Worm (Caenorhabditis elegans): ENCODE measurements around the gene F59E12.3.

DNA sequence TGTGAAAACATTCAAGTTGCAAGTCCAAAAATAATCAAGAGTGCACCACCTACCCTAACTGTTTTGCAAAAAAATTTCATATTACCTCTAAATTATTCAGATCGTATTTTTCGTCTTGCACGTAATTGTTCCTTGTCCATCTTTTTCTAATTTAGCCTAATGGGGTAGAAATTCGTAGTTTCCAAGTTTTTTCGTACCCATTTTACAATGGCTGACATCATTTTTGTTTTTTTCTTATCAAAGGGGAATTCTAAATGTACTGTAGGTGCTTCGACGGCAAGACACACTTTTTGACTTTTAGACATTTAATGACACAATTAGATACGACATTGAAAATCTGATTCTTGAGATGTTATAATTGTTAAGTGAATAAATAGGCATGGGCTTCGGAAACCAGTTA lies 33.7 kb upstream of the F59E12.3 start:
- TF ChIP-seq unc-62 (GFP tag; optimal IDR thresholded peaks at IDR 0.05) (no peak), nhr-28 (tag; optimal IDR thresholded peaks at IDR 0.05) (no peak), nhr-76 (tag; optimal IDR thresholded peaks at IDR 0.05) (no peak), unc-39 (tag; optimal IDR thresholded peaks at IDR 0.05) (no peak), ceh-43 (GFP tag; optimal IDR thresholded peaks at IDR 0.05) (no peak), nhr-12 (tag; optimal IDR thresholded peaks at IDR 0.05) (no peak), snpc-4 (tag; optimal IDR thresholded peaks at IDR 0.05) (no peak), flh-1 (GFP tag; optimal IDR thresholded peaks at IDR 0.05) (no peak), ztf-11 (tag; optimal IDR thresholded peaks at IDR 0.05) (no peak), mep-1 (tag; optimal IDR thresholded peaks at IDR 0.05) (no peak), pha-4 (tag; optimal IDR thresholded peaks at IDR 0.05) (no peak), lin-32 (GFP tag; optimal IDR thresholded peaks at IDR 0.05) (no peak), lin-13 (tag; optimal IDR thresholded peaks at IDR 0.05) (no peak), nhr-237 (tag; optimal IDR thresholded peaks at IDR 0.05) (no peak)
